Fruit fly (Drosophila melanogaster) whole organism, embryonic: ENCODE measurements around the gene CG43322.

Experiments
- Aef1 ChIP-seq: fragments of 200-800 bp; sonication (Bioruptor generic); IDR thresholded peaks from 3 replicates; pipeline ENCODE4 v1.3.6; 2022; ENCODE audit warnings: missing biosample characterization, missing genetic modification characterization
- Asciz ChIP-seq: fragments of 200-800 bp; sonication (Bioruptor generic); optimal IDR thresholded peaks from 2 replicates; lab custom pipeline; 2017; ENCODE audit warnings: missing biosample characterization, mild to moderate bottlenecking, missing genetic modification characterization, missing genetic modification reagents
- Atf3 ChIP-seq: fragments of 200-800 bp; sonication (Bioruptor generic); optimal IDR thresholded peaks from 3 replicates; lab custom pipeline; 2016; ENCODE audit warnings: missing biosample characterization, missing genetic modification characterization
- C15 ChIP-seq: fragments of 200-800 bp; sonication (Bioruptor generic); IDR thresholded peaks from 3 replicates; pipeline ENCODE4 v1.3.6; 2022; ENCODE audit warnings: missing biosample characterization, missing genetic modification characterization
- CG11560 ChIP-seq: fragments of 200-800 bp; sonication (Bioruptor generic); IDR thresholded peaks from 3 replicates; pipeline ENCODE4 v1.3.6; 2022; ENCODE audit warnings: missing biosample characterization, missing genetic modification characterization
- CG12219 ChIP-seq: fragments of 200-800 bp; sonication (Bioruptor generic); optimal IDR thresholded peaks from 3 replicates; lab custom pipeline; 2018; ENCODE audit warnings: missing biosample characterization, mild to moderate bottlenecking, missing genetic modification characterization
- CG1233 ChIP-seq: fragments of 200-800 bp; sonication (Bioruptor generic); optimal IDR thresholded peaks from 4 replicates; lab custom pipeline; 2018; ENCODE audit warnings: missing biosample characterization, mild to moderate bottlenecking, missing genetic modification characterization
- CG13894 ChIP-seq: fragments of 200-800 bp; sonication (Bioruptor generic); optimal IDR thresholded peaks from 3 replicates; lab custom pipeline; 2018; ENCODE audit warnings: missing biosample characterization, mild to moderate bottlenecking, missing genetic modification characterization, moderate library complexity
- CG15479 ChIP-seq: fragments of 200-800 bp; sonication (Bioruptor generic); optimal IDR thresholded peaks from 3 replicates; lab custom pipeline; 2019; ENCODE audit warnings: missing biosample characterization, mild to moderate bottlenecking, missing genetic modification characterization, moderate library complexity
- CG1647 ChIP-seq: fragments of 200-800 bp; sonication (Bioruptor generic); optimal IDR thresholded peaks from 3 replicates; lab custom pipeline; 2016; ENCODE audit warnings: missing biosample characterization, missing genetic modification characterization
- CG17385 ChIP-seq: fragments of 200-800 bp; sonication (Bioruptor generic); optimal IDR thresholded peaks from 3 replicates; lab custom pipeline; 2018; ENCODE audit warnings: missing biosample characterization, mild to moderate bottlenecking, missing genetic modification characterization
- CG17802 ChIP-seq: fragments of 200-800 bp; sonication (Bioruptor generic); optimal IDR thresholded peaks from 2 replicates; lab custom pipeline; 2018; ENCODE audit warnings: missing biosample characterization, mild to moderate bottlenecking, missing genetic modification characterization, moderate library complexity
- CG1792 ChIP-seq: fragments of 200-800 bp; sonication (Bioruptor generic); optimal IDR thresholded peaks from 2 replicates; lab custom pipeline; 2016; ENCODE audit warnings: missing biosample characterization, missing genetic modification characterization
- CG18262 ChIP-seq: fragments of 200-800 bp; optimal IDR thresholded peaks from 3 replicates; lab custom pipeline; 2019; ENCODE audit warnings: missing biosample characterization, mild to moderate bottlenecking, missing genetic modification characterization, moderate library complexity
- CG2120 ChIP-seq: fragments of 200-800 bp; sonication (Bioruptor generic); optimal IDR thresholded peaks from 3 replicates; lab custom pipeline; 2016; ENCODE audit warnings: missing biosample characterization, missing genetic modification characterization
- CG2199 ChIP-seq: fragments of 200-800 bp; sonication (Bioruptor generic); IDR thresholded peaks from 3 replicates; pipeline ENCODE4 v1.3.6; 2022; ENCODE audit warnings: missing biosample characterization, missing genetic modification characterization
- CG2875 ChIP-seq: fragments of 200-800 bp; sonication (Bioruptor generic); optimal IDR thresholded peaks from 2 replicates; lab custom pipeline; 2017; ENCODE audit warnings: missing biosample characterization, mild to moderate bottlenecking, missing genetic modification characterization, missing genetic modification reagents
- CG32532 ChIP-seq: fragments of 200-800 bp; sonication (Bioruptor generic); IDR thresholded peaks from 2 replicates; pipeline ENCODE4 v1.3.6; 2022; ENCODE audit warnings: missing biosample characterization, missing genetic modification characterization
- CG32767 ChIP-seq: fragments of 200-800 bp; sonication (Bioruptor generic); IDR thresholded peaks from 2 replicates; pipeline ENCODE4 v1.3.6; 2022; ENCODE audit warnings: missing biosample characterization, missing genetic modification characterization
- CG33213 ChIP-seq: fragments of 200-800 bp; sonication (Bioruptor generic); optimal IDR thresholded peaks from 3 replicates; lab custom pipeline; 2016; ENCODE audit warnings: missing biosample characterization, missing genetic modification characterization
- CG43689 ChIP-seq: fragments of 200-800 bp; sonication (Bioruptor generic); IDR thresholded peaks from 2 replicates; pipeline ENCODE4 v1.3.6; 2022; ENCODE audit warnings: missing biosample characterization, missing genetic modification characterization
- CG6683 ChIP-seq: fragments of 200-800 bp; sonication (Bioruptor generic); optimal IDR thresholded peaks from 2 replicates; lab custom pipeline; 2017; ENCODE audit warnings: missing biosample characterization, mild to moderate bottlenecking, missing genetic modification characterization, missing genetic modification reagents
- CG7963 ChIP-seq: fragments of 200-800 bp; sonication (Bioruptor generic); IDR thresholded peaks from 3 replicates; pipeline ENCODE4 v1.3.6; 2022; ENCODE audit warnings: missing biosample characterization, missing genetic modification characterization; ENCODE audit not compliant: partially characterized antibody
- CG8281 ChIP-seq: fragments of 200-800 bp; sonication (Bioruptor generic); optimal IDR thresholded peaks from 2 replicates; lab custom pipeline; 2018; ENCODE audit warnings: missing biosample characterization, mild to moderate bottlenecking, missing genetic modification characterization, moderate library complexity
- CG8359 ChIP-seq: fragments of 200-800 bp; sonication (Bioruptor generic); optimal IDR thresholded peaks from 2 replicates; lab custom pipeline; 2017; ENCODE audit warnings: missing biosample characterization, mild to moderate bottlenecking, missing genetic modification characterization, borderline replicate concordance
- CG8924 ChIP-seq: fragments of 200-800 bp; optimal IDR thresholded peaks from 3 replicates; lab custom pipeline; 2019; ENCODE audit warnings: missing biosample characterization, mild to moderate bottlenecking, missing genetic modification characterization, moderate library complexity
- CrebB ChIP-seq: fragments of 200-800 bp; sonication (Bioruptor generic); optimal IDR thresholded peaks from 3 replicates; lab custom pipeline; 2018; ENCODE audit warnings: missing biosample characterization, mild to moderate bottlenecking, missing genetic modification characterization
- D ChIP-seq, 2 experiments: fragments of 200-800 bp in 1 of 2; fragments of >200 bp in 1 of 2; sonication (Bioruptor generic) in 1 of 2; optimal IDR thresholded peaks; 2 replicates in 1 of 2; 3 replicates in 1 of 2; lab custom pipeline; 2017; ENCODE audit warnings: mild to moderate bottlenecking in 1 of 2, missing biosample characterization in 1 of 2, missing genetic modification characterization in 1 of 2, missing genetic modification reagents in 1 of 2
- Dip3 ChIP-seq: fragments of 200-800 bp; sonication (Bioruptor generic); optimal IDR thresholded peaks from 3 replicates; lab custom pipeline; 2016; ENCODE audit warnings: missing biosample characterization, missing genetic modification characterization
- H15 ChIP-seq: fragments of 200-800 bp; sonication (Bioruptor generic); IDR thresholded peaks from 3 replicates; pipeline ENCODE4 v1.3.6; 2022; ENCODE audit warnings: missing biosample characterization, missing genetic modification characterization
- Hr3 ChIP-seq: fragments of 200-800 bp; sonication (Bioruptor generic); optimal IDR thresholded peaks from 3 replicates; lab custom pipeline; 2016; ENCODE audit warnings: missing biosample characterization, missing genetic modification characterization
- Nf-YA ChIP-seq: fragments of 200-800 bp; sonication (Bioruptor generic); IDR thresholded peaks from 2 replicates; pipeline ENCODE4 v1.3.6; 2022; ENCODE audit warnings: missing biosample characterization, missing genetic modification characterization
- Optix ChIP-seq: fragments of 200-800 bp; sonication (Bioruptor generic); IDR thresholded peaks from 3 replicates; pipeline ENCODE4 v1.3.6; 2022; ENCODE audit warnings: missing biosample characterization, missing genetic modification characterization
- Rfx ChIP-seq: fragments of 200-800 bp; sonication (Bioruptor generic); IDR thresholded peaks from 2 replicates; pipeline ENCODE4 v1.3.6; 2022; ENCODE audit warnings: missing biosample characterization, missing genetic modification characterization
- Sox102F ChIP-seq: fragments of 200-800 bp; sonication (Bioruptor generic); optimal IDR thresholded peaks from 2 replicates; lab custom pipeline; 2018; ENCODE audit warnings: missing biosample characterization, mild to moderate bottlenecking, missing genetic modification characterization, moderate library complexity
- ab ChIP-seq: fragments of 200-800 bp; sonication (Bioruptor generic); optimal IDR thresholded peaks from 2 replicates; lab custom pipeline; 2016; ENCODE audit warnings: missing biosample characterization, missing genetic modification characterization
- cato ChIP-seq: fragments of 200-800 bp; sonication (Bioruptor generic); optimal IDR thresholded peaks from 2 replicates; lab custom pipeline; 2016; ENCODE audit warnings: missing biosample characterization, missing genetic modification characterization, borderline replicate concordance
- crp ChIP-seq, 2 experiments: fragments of 200-800 bp; sonication (Bioruptor generic); optimal IDR thresholded peaks; 2 replicates in 1 of 2; 3 replicates in 1 of 2; lab custom pipeline; 2017; ENCODE audit warnings: missing biosample characterization in 2 of 2, missing genetic modification characterization in 2 of 2, mild to moderate bottlenecking in 1 of 2, moderate library complexity in 1 of 2
- dmrt11E ChIP-seq: fragments of 200-800 bp; sonication (Bioruptor generic); optimal IDR thresholded peaks from 3 replicates; lab custom pipeline; 2018; ENCODE audit warnings: missing biosample characterization, mild to moderate bottlenecking, missing genetic modification characterization, moderate library complexity
- gem ChIP-seq: fragments of 200-800 bp; sonication (Bioruptor generic); optimal IDR thresholded peaks from 2 replicates; lab custom pipeline; 2019; ENCODE audit warnings: missing biosample characterization, mild to moderate bottlenecking, missing genetic modification characterization, moderate library complexity
- nau ChIP-seq: fragments of 200-800 bp; sonication (Bioruptor generic); optimal IDR thresholded peaks from 3 replicates; lab custom pipeline; 2017; ENCODE audit warnings: missing biosample characterization, mild to moderate bottlenecking, missing genetic modification characterization, missing genetic modification reagents
- nom ChIP-seq: fragments of 200-800 bp; sonication (Bioruptor generic); optimal IDR thresholded peaks from 2 replicates; lab custom pipeline; 2017; ENCODE audit warnings: missing biosample characterization, missing genetic modification characterization, mild to moderate bottlenecking, moderate library complexity, missing genetic modification reagents
- pan ChIP-seq, 4 experiments: fragments of >200 bp in 3 of 4; fragments of 200-800 bp in 1 of 4; sonication (Bioruptor generic) in 1 of 4; optimal IDR thresholded peaks in 3 of 4; IDR thresholded peaks in 1 of 4; 2 replicates each; pipeline versions ENCODE4 v1.3.6 to Lab custom; 2017 to 2022; ENCODE audit warnings: missing biosample characterization in 2 of 4, missing genetic modification characterization in 2 of 4, mixed read lengths in 1 of 4
- pfk ChIP-seq: fragments of 200-800 bp; sonication (Bioruptor generic); optimal IDR thresholded peaks from 2 replicates; lab custom pipeline; 2018; ENCODE audit warnings: missing biosample characterization, mild to moderate bottlenecking, missing genetic modification characterization, moderate library complexity
- pum ChIP-seq: fragments of 200-800 bp; sonication (Bioruptor generic); optimal IDR thresholded peaks from 2 replicates; lab custom pipeline; 2016; ENCODE audit warnings: missing biosample characterization, missing genetic modification characterization
- so ChIP-seq: fragments of 200-800 bp; sonication (Bioruptor generic); IDR thresholded peaks from 3 replicates; pipeline ENCODE4 v1.3.6; 2022; ENCODE audit warnings: missing biosample characterization, missing genetic modification characterization
- sqz ChIP-seq: fragments of 200-800 bp; sonication (Bioruptor generic); optimal IDR thresholded peaks from 3 replicates; lab custom pipeline; 2018; ENCODE audit warnings: missing biosample characterization, mild to moderate bottlenecking, missing genetic modification characterization
- tll ChIP-seq, 2 experiments: fragments of 200-800 bp in 1 of 2; fragments of >200 bp in 1 of 2; sonication (Bioruptor generic) in 1 of 2; optimal IDR thresholded peaks; 2 replicates each; lab custom pipeline; 2017 to 2019; ENCODE audit warnings: missing biosample characterization in 2 of 2, missing genetic modification characterization in 2 of 2, mild to moderate bottlenecking in 1 of 2, moderate library complexity in 1 of 2
- toy ChIP-seq: fragments of 200-800 bp; sonication (Bioruptor generic); IDR thresholded peaks from 2 replicates; pipeline ENCODE4 v1.3.6; 2022; ENCODE audit warnings: missing biosample characterization, missing genetic modification characterization
- trh ChIP-seq: fragments of 200-800 bp; sonication (Bioruptor generic); optimal IDR thresholded peaks from 2 replicates; lab custom pipeline; 2016; ENCODE audit warnings: missing biosample characterization, missing genetic modification characterization

The CG43322 gene

dm6 chr2L:6966309-6966708 is 46.9 kb upstream of the CG43322 start (continued):
- TF ChIP-seq tll (GFP tag; optimal IDR thresholded peaks at IDR 0.05; lab: Kevin White, UChicago), result no peak
- no peak for TF ChIP-seq CG32532 (GFP tag; lab: Robert Waterston, UW)
- no peak for TF ChIP-seq Atf3 (GFP tag; lab: Kevin White, UChicago)
- TF ChIP-seq pan (optimal IDR thresholded peaks at IDR 0.05; lab: Kevin White, UChicago), result no peak
- no peak for TF ChIP-seq pan (GFP tag; optimal IDR thresholded peaks at IDR 0.05 in 1 of 2, IDR thresholded peaks at IDR 0.05 in 1 of 2)
- no peak for TF ChIP-seq crp (GFP tag; optimal IDR thresholded peaks at IDR 0.05; lab: Kevin White, UChicago)
- TF ChIP-seq CG18262 (tag; lab: Kevin White, UChicago), result no peak
- no peak for TF ChIP-seq H15 (GFP tag; lab: Robert Waterston, UW)
- no peak for TF ChIP-seq Optix (GFP tag; lab: Robert Waterston, UW)
- TF ChIP-seq CG2199 (GFP tag; lab: Robert Waterston, UW), result 0 out of 3 replicates have a peak, but pooled peaks have one; percentile 54
- TF ChIP-seq Asciz (GFP tag; lab: Kevin White, UChicago), result no peak
- TF ChIP-seq CG8924 (tag; lab: Kevin White, UChicago), result peak; percentile 20
- TF ChIP-seq nom, result peak; percentile 55
- TF ChIP-seq ab (GFP tag; lab: Kevin White, UChicago), result no peak
- TF ChIP-seq sqz, result no peak
- TF ChIP-seq Aef1 (GFP tag; lab: Robert Waterston, UW), result no peak
- no peak for TF ChIP-seq gem (tag; lab: Kevin White, UChicago)
- no peak for TF ChIP-seq Dip3 (GFP tag; lab: Kevin White, UChicago)
- TF ChIP-seq CG15479 (GFP tag; lab: Kevin White, UChicago), result peak; percentile 71
- no peak for TF ChIP-seq dmrt11E (tag; lab: Kevin White, UChicago)
- TF ChIP-seq CG6683 (GFP tag; lab: Kevin White, UChicago), result no peak
- TF ChIP-seq Sox102F, result no peak
- peak; percentile 63 for TF ChIP-seq CG13894 (tag; lab: Kevin White, UChicago)
- no peak for TF ChIP-seq cato (GFP tag; lab: Kevin White, UChicago)
- no peak for TF ChIP-seq CG8359 (GFP tag; lab: Kevin White, UChicago)
- TF ChIP-seq CG11560 (tag; lab: Robert Waterston, UW), result no peak
- TF ChIP-seq CG8281 (tag; lab: Kevin White, UChicago), result no peak
- no peak for TF ChIP-seq CG7963
- no peak for TF ChIP-seq D (optimal IDR thresholded peaks at IDR 0.05; lab: Kevin White, UChicago)
- TF ChIP-seq D (GFP tag; optimal IDR thresholded peaks at IDR 0.05; lab: Kevin White, UChicago), result no peak
- no peak for TF ChIP-seq CrebB
- TF ChIP-seq CG17802 (tag; lab: Kevin White, UChicago), result no peak
- TF ChIP-seq CG43689, result no peak
- TF ChIP-seq nau (GFP tag; lab: Kevin White, UChicago), result no peak
- no peak for TF ChIP-seq trh (GFP tag; lab: Kevin White, UChicago)
- TF ChIP-seq CG32767 (GFP tag; lab: Robert Waterston, UW), result peak; percentile 95
- TF ChIP-seq pfk (GFP tag; lab: Kevin White, UChicago), result no peak
- 0 out of 3 replicates have a peak, but pooled peaks have one; percentile 23 for TF ChIP-seq C15 (GFP tag; lab: Robert Waterston, UW)
- no peak for TF ChIP-seq Hr3 (GFP tag; lab: Kevin White, UChicago)
- TF ChIP-seq toy (GFP tag; lab: Robert Waterston, UW), result no peak
- TF ChIP-seq Rfx (GFP tag; lab: Robert Waterston, UW), result no peak
- TF ChIP-seq CG1233 (GFP tag; lab: Kevin White, UChicago), result no peak
- no peak for TF ChIP-seq pum (GFP tag; lab: Kevin White, UChicago)
- no peak for TF ChIP-seq CG17385 (GFP tag; lab: Kevin White, UChicago)
- TF ChIP-seq CG2120, result no peak
- no peak for TF ChIP-seq CG1792 (GFP tag; lab: Kevin White, UChicago)
- TF ChIP-seq CG2875 (GFP tag; lab: Kevin White, UChicago), result no peak
- no peak for TF ChIP-seq so (GFP tag; lab: Robert Waterston, UW)
- no peak for TF ChIP-seq Nf-YA
- TF ChIP-seq CG1647 (GFP tag; lab: Kevin White, UChicago), result no peak
- TF ChIP-seq CG12219 (GFP tag; lab: Kevin White, UChicago), result no peak
- TF ChIP-seq CG33213 (GFP tag; lab: Kevin White, UChicago), result no peak
